Fruit fly (Drosophila melanogaster) whole organism, adult: ENCODE measurements around the gene mRpL23.
A peak's percentile ranks its signal among the peaks of the same experiment; 100 is the strongest.

Experiments used
- CG11617 ChIP-seq: fragments of 200-800 bp; sonication (Bioruptor generic); optimal IDR thresholded peaks from 2 replicates; lab custom pipeline; 2017; ENCODE audit warnings: mild to moderate bottlenecking, missing biosample characterization, missing genetic modification reagents, missing genetic modification characterization
- CG12768 ChIP-seq: fragments of 200-800 bp; sonication (Bioruptor generic); optimal IDR thresholded peaks from 2 replicates; lab custom pipeline; 2017; ENCODE audit warnings: missing biosample characterization, missing genetic modification characterization, mild to moderate bottlenecking, moderate library complexity, missing genetic modification reagents
- CG14711 ChIP-seq: fragments of 200-800 bp; sonication (Bioruptor generic); optimal IDR thresholded peaks from 2 replicates; lab custom pipeline; 2018; ENCODE audit warnings: missing biosample characterization, mild to moderate bottlenecking, missing genetic modification characterization, moderate library complexity
- CG1620 ChIP-seq: fragments of 200-800 bp; sonication (Bioruptor generic); optimal IDR thresholded peaks from 2 replicates; lab custom pipeline; 2016; ENCODE audit warnings: missing biosample characterization, missing genetic modification characterization
- CG33017 ChIP-seq: fragments of 200-800 bp; sonication (Bioruptor generic); optimal IDR thresholded peaks from 2 replicates; lab custom pipeline; 2018; ENCODE audit warnings: missing biosample characterization, mild to moderate bottlenecking, missing genetic modification characterization, moderate library complexity
- CG5204 ChIP-seq: fragments of 200-800 bp; sonication (Bioruptor generic); optimal IDR thresholded peaks from 2 replicates; lab custom pipeline; 2016; ENCODE audit warnings: missing biosample characterization, missing genetic modification characterization
- CG7045 ChIP-seq: fragments of 200-800 bp; sonication (Bioruptor generic); optimal IDR thresholded peaks from 2 replicates; lab custom pipeline; 2017; ENCODE audit warnings: missing biosample characterization, mild to moderate bottlenecking, missing genetic modification characterization
- CG7101 ChIP-seq: fragments of 200-800 bp; sonication (Bioruptor generic); optimal IDR thresholded peaks from 2 replicates; lab custom pipeline; 2018; ENCODE audit warnings: missing biosample characterization, mild to moderate bottlenecking, missing genetic modification characterization, moderate library complexity
- Clk ChIP-seq: fragments of 200-800 bp; sonication (Bioruptor generic); optimal IDR thresholded peaks from 2 replicates; lab custom pipeline; 2017; ENCODE audit warnings: missing biosample characterization, missing genetic modification characterization
- Crg-1 ChIP-seq: fragments of 200-800 bp; sonication (Bioruptor generic); optimal IDR thresholded peaks from 2 replicates; lab custom pipeline; 2016; ENCODE audit warnings: missing biosample characterization, missing genetic modification characterization
- Hr96 ChIP-seq: fragments of 200-800 bp; sonication (Bioruptor generic); optimal IDR thresholded peaks from 2 replicates; lab custom pipeline; 2016; ENCODE audit warnings: missing biosample characterization, missing genetic modification characterization
- Mnt ChIP-seq: fragments of 200-800 bp; sonication (Bioruptor generic); optimal IDR thresholded peaks from 2 replicates; lab custom pipeline; 2016; ENCODE audit warnings: missing biosample characterization, mild to moderate bottlenecking, missing genetic modification characterization
- bab1 ChIP-seq: fragments of 200-800 bp; sonication (Bioruptor generic); optimal IDR thresholded peaks from 3 replicates; lab custom pipeline; 2019; ENCODE audit warnings: missing biosample characterization, mild to moderate bottlenecking, missing genetic modification characterization, moderate library complexity
- cic ChIP-seq: fragments of 200-800 bp; sonication (Bioruptor generic); optimal IDR thresholded peaks from 2 replicates; lab custom pipeline; 2017; ENCODE audit warnings: missing biosample characterization, mild to moderate bottlenecking, missing genetic modification characterization, moderate library complexity
- cnc ChIP-seq, 2 experiments: fragments of >200 bp; optimal IDR thresholded peaks; 2 replicates each; lab custom pipeline; 2017
- kay ChIP-seq: fragments of 200-800 bp; sonication (Bioruptor generic); peaks from one replicate; lab custom pipeline; 2016; ENCODE audit warnings: missing biosample characterization, missing genetic modification characterization, borderline replicate concordance
- ovo ChIP-seq: fragments of 200-800 bp; sonication (Bioruptor generic); optimal IDR thresholded peaks from 2 replicates; lab custom pipeline; 2016; ENCODE audit warnings: missing biosample characterization, missing genetic modification characterization
- pad ChIP-seq: fragments of 200-800 bp; sonication (Bioruptor generic); optimal IDR thresholded peaks from 3 replicates; lab custom pipeline; 2017; ENCODE audit warnings: missing biosample characterization, missing genetic modification characterization, mild to moderate bottlenecking, moderate library complexity, missing genetic modification reagents
- tj ChIP-seq: fragments of 200-800 bp; sonication (Bioruptor generic); optimal IDR thresholded peaks from 3 replicates; lab custom pipeline; 2017; ENCODE audit warnings: missing biosample characterization, mild to moderate bottlenecking, missing genetic modification characterization, moderate library complexity
- toe ChIP-seq: fragments of 200-800 bp; sonication (Bioruptor generic); optimal IDR thresholded peaks from 2 replicates; lab custom pipeline; 2016; ENCODE audit warnings: missing biosample characterization, missing genetic modification characterization

Gene mRpL23

DNA sequence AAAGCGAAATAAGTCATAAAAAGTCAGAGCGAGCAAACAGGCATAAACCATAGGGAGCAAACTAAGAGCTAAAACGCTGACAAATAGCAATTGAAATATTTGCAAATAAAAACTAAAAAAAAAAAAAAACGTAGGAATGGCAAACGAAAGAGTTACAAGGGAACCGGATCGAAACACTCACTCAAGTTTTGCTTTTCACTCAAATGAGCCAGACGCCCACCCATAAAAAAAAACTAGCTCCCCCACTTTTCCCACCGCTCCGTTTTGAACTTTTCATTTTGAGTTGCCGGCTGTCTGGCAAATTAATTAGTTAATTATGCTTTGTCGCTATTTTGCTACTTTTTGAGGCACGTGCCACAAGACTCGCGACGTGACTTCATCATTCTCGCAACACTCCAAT lies 41.4 kb upstream of the mRpL23 start:
- TF ChIP-seq cnc (optimal IDR thresholded peaks at IDR 0.05; lab: Kevin White, UChicago), result no peak
- no peak for TF ChIP-seq pad (GFP tag; lab: Kevin White, UChicago)
- no peak for TF ChIP-seq ovo (GFP tag; lab: Kevin White, UChicago)
- TF ChIP-seq tj (GFP tag; lab: Kevin White, UChicago), result peak; percentile 35

DNA sequence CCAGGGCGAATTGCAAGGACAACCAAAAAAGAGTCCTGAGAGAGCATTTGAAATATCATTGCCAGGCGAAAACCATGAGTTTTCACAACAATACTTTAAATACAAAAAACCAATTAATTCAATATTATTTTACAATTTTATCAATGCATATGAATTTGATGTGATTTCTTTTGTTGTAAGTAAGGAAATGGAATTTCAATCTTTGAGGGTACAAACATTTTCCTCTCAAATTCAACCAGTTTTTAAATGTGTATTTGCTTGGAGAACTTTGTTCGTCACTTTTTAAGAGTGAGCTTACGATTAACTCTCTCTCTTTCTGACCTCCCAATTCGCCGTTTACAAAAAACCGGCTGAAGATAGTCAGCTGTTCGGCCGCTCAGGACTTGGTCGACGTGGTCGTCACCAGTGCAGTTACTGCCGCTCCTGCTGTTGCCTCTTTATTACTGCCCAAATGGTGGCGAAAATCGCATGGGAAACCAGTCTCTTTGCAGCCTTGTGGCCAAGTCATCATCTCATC lies 38.1 kb upstream of the mRpL23 start:
- TF ChIP-seq cnc (optimal IDR thresholded peaks at IDR 0.05; lab: Kevin White, UChicago) (no peak), bab1 (GFP tag; lab: Kevin White, UChicago) (no peak), CG12768 (GFP tag; lab: Kevin White, UChicago) (peak; percentile 63), CG5204 (GFP tag; lab: Kevin White, UChicago) (peak; percentile 53), toe (GFP tag; lab: Kevin White, UChicago) (peak; percentile 41), ovo (GFP tag; lab: Kevin White, UChicago) (no peak), CG7101 (tag; lab: Kevin White, UChicago) (peak; percentile 54), Crg-1 (no peak), CG33017 (tag; lab: Kevin White, UChicago) (peak; percentile 68), CG14711 (tag; lab: Kevin White, UChicago) (peak; percentile 57), cic (GFP tag; lab: Kevin White, UChicago) (no peak), CG7045 (GFP tag; lab: Kevin White, UChicago) (peak; percentile 83), Mnt (no peak), CG11617 (GFP tag; lab: Kevin White, UChicago) (peak; percentile 44), Hr96 (peak; percentile 12), Clk (GFP tag; lab: Kevin White, UChicago) (no peak), kay (no peak), CG1620 (GFP tag; lab: Kevin White, UChicago) (no peak), tj (GFP tag; lab: Kevin White, UChicago) (no peak), pad (GFP tag; lab: Kevin White, UChicago) (no peak)

DNA sequence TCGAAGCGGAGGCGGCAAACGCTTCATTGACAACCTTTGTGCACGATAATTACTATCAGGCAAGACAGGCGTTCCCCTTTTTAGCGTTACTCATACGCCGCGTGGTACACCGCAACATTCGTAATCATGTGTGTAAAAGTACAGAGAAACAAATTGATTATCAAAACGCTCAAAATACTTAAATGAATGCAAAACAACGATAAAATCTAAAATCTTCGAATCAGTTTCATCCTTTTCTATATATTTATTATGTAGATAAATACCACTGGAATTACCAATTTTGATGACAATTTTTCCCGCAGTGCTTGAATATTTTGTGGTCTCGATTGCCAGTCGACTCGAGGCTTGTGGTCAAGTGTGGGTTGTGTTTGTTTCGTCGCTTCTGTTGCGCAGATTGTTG lies 37.4 kb upstream of the mRpL23 start:
- no peak for TF ChIP-seq tj (GFP tag; lab: Kevin White, UChicago)
- TF ChIP-seq kay, result no peak
- no peak for TF ChIP-seq toe (GFP tag; lab: Kevin White, UChicago)
- TF ChIP-seq CG11617 (GFP tag; lab: Kevin White, UChicago), result no peak

DNA sequence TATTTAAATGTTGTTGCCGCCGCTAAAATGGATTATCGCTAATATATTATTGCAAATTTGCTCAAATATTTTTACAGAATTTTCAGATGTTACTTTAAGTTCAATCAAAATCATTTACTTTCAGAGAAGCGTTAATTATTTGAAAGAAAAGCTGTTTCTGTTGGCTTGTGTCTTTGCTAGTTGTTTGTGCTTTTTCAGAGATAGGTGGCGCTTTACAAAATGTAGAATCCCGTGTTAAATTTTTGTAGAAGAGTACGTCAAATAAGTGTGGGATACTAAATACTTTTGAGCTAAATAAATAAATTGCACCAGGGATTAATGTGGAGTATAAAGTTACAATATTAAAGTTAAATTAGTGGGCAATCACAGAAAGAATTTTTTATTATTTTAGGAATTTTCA lies 35.8 kb upstream of the mRpL23 start:
- TF ChIP-seq CG14711 (tag; lab: Kevin White, UChicago) (no peak), bab1 (GFP tag; lab: Kevin White, UChicago) (peak; percentile 10)

DNA sequence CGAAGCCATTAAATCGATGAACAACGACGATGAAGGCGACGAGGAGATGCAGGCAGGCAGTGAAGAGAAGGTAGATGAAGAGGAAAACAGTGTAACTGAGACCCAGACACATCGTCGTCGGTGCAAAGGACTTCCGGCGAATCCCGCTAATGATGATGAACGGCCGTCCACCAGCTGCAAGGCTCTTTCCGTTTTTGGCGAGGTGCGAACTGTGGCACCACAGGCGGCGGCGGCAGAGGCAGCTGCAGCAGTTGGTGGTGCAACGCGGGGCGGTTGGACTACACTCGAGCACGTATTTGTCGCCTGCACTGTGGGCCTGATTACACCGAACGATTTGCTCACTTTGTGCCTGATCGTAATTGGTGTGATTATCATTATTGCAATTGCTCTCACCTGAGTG lies 34.4 kb upstream of the mRpL23 start:
- TF ChIP-seq ovo (GFP tag; lab: Kevin White, UChicago) (no peak), CG12768 (GFP tag; lab: Kevin White, UChicago) (no peak), tj (GFP tag; lab: Kevin White, UChicago) (no peak), pad (GFP tag; lab: Kevin White, UChicago) (no peak), Crg-1 (no peak), bab1 (GFP tag; lab: Kevin White, UChicago) (no peak), CG1620 (GFP tag; lab: Kevin White, UChicago) (no peak), CG7101 (tag; lab: Kevin White, UChicago) (no peak), Mnt (no peak), cnc (optimal IDR thresholded peaks at IDR 0.05; lab: Kevin White, UChicago) (no peak)

DNA sequence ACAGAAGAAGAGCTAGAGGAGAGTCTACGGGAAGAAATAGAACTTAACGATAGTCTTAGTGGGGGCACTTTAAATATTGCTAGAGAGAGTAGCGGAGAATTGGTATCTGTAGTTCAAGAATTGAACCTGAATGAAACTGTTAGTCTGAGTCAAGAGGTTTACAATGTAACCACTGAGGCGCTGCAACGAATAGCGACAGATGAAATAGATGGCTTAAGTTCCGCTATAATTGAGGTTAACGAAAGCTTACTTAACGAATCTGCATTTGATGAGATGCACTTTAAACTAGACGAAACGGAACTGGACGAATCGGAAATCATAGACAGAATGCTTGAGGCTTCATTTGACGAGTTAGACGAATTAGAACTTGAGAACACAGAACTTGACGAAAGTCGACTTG lies 33.8 kb upstream of the mRpL23 start:
- TF ChIP-seq tj (GFP tag; lab: Kevin White, UChicago) (no peak), pad (GFP tag; lab: Kevin White, UChicago) (no peak), ovo (GFP tag; lab: Kevin White, UChicago) (no peak)

DNA sequence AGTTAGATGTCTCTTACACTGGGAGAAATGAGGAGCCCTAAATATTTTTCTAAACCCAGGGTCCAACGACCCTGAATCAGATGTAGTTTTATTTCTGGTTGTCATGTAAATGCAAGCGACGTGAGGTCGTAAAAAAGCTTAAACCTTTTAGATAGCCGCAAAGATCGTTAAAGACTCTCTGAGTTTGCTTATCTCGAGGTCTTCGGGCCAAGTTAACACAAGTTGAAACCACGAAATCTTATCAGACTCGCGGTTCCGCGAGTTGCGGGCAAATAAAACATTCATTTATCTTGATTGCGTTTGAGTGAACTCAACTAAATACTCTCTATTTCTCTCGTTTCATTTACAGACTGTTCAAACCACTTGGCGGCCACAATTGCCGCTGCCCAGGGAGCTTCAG lies 28.7 kb upstream of the mRpL23 start:
- peak; percentile 31 for TF ChIP-seq cic (GFP tag; lab: Kevin White, UChicago)
- TF ChIP-seq CG33017 (tag; lab: Kevin White, UChicago), result peak; percentile 11
- TF ChIP-seq Mnt, result no peak

DNA sequence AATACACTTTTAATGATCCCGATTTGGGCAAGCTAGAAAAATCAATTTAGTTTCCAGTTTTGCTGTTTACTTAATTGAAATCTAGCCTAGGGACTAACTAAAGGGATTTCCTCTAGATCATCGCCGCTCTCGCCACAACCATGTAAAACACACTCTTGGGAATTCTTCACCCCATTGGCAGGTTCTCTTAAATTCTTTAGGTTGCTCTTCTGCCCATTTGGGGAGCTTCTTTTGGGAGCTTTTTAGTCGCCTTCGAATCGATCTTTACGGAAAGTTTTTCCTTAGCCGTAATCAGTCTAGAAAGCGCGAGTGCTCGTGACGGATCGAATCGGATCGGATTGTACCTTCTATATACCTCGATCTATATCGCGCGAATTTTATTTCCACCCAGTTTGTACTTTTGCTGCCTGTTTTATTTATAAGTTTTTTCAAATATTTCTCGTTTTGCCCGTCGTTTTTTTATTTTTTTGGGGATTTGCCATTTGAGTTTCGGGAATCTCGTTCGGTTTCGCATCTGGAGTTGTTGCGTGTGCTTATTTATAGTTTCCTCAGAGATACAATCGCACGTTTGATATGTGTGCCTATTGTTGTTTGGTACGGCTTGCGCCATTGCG lies 26.8 kb upstream of the mRpL23 start:
- TF ChIP-seq kay (peak; percentile 9), CG14711 (tag; lab: Kevin White, UChicago) (no peak), Mnt (peak; percentile 17), CG33017 (tag; lab: Kevin White, UChicago) (peak; percentile 10)
